Worm (Caenorhabditis elegans): Measurements from ENCODE around the gene cka-1.

The cka-1 gene

ce11 chrIV:9718396-9718795 is 19.0 kb downstream of the cka-1 start (continued):
- TF ChIP-seq dpff-1 (tag; optimal IDR thresholded peaks at IDR 0.05) (no peak), athp-1 (tag; optimal IDR thresholded peaks at IDR 0.05) (no peak), snpc-1.1 (tag; optimal IDR thresholded peaks at IDR 0.05; ENCODE audit: insufficient read depth) (no peak), madf-3 (GFP tag; IDR thresholded peaks at IDR 0.05) (no peak), let-526 (GFP tag; IDR thresholded peaks at IDR 0.05) (no peak), sdz-38 (tag; optimal IDR thresholded peaks at IDR 0.05) (no peak), xnd-1 (tag; optimal IDR thresholded peaks at IDR 0.05) (no peak), ceh-58 (GFP tag; IDR thresholded peaks at IDR 0.05) (no peak), T07F8.4 (tag; optimal IDR thresholded peaks at IDR 0.05) (no peak), lin-35 (GFP tag; optimal IDR thresholded peaks at IDR 0.05) (peak in 1 of 3 experiments; percentile 49), bed-1 (GFP tag; IDR thresholded peaks at IDR 0.05) (no peak), F37B4.10 (GFP tag; IDR thresholded peaks at IDR 0.05) (no peak), tlf-1 (GFP tag; optimal IDR thresholded peaks at IDR 0.05) (no peak), ztf-3 (GFP tag; optimal IDR thresholded peaks at IDR 0.05) (no peak), Y53F4B.3 (GFP tag; IDR thresholded peaks at IDR 0.05) (no peak), F55B11.4 (tag; optimal IDR thresholded peaks at IDR 0.05; ENCODE audit: borderline replicate concordance, insufficient read depth) (no peak), him-1 (tag; optimal IDR thresholded peaks at IDR 0.05) (no peak), C06A6.2 (GFP tag; conservative IDR thresholded peaks at IDR 0.05) (no peak), ceh-40 (GFP tag; IDR thresholded peaks at IDR 0.05) (no peak), hlh-26 (GFP tag; conservative IDR thresholded peaks at IDR 0.05) (no peak), F57C9.4 (tag; optimal IDR thresholded peaks at IDR 0.05) (no peak)

ce11 chrIV:9717844-9718243 is 19.6 kb downstream of the cka-1 start:
- TF ChIP-seq Y56A3A.18 (GFP tag; IDR thresholded peaks at IDR 0.05) (no peak), ceh-40 (GFP tag; IDR thresholded peaks at IDR 0.05) (no peak), madf-6 (GFP tag; IDR thresholded peaks at IDR 0.05) (no peak), ZK185.1 (tag; optimal IDR thresholded peaks at IDR 0.05; ENCODE audit: poor library complexity, severe bottlenecking) (no peak), ztf-6 (GFP tag; IDR thresholded peaks at IDR 0.05) (no peak), dox-1 (GFP tag; IDR thresholded peaks at IDR 0.05) (no peak), T07F8.4 (tag; optimal IDR thresholded peaks at IDR 0.05) (no peak), C06A6.2 (GFP tag; conservative IDR thresholded peaks at IDR 0.05) (no peak), lag-1 (GFP tag; IDR thresholded peaks at IDR 0.05) (no peak), hsf-1 (GFP tag; IDR thresholded peaks at IDR 0.05) (no peak), madf-8 (GFP tag; conservative IDR thresholded peaks at IDR 0.05) (no peak), B0261.1 (tag; optimal IDR thresholded peaks at IDR 0.05) (no peak), mes-4 (tag; optimal IDR thresholded peaks at IDR 0.05) (no peak), Y67H2A.10 (GFP tag; conservative IDR thresholded peaks at IDR 0.05) (no peak)

- no peak for TF ChIP-seq F52B5.7 (tag; optimal IDR thresholded peaks at IDR 0.05)
- TF ChIP-seq nhr-80 (tag; optimal IDR thresholded peaks at IDR 0.05) = peak; percentile 72
These were observed 20.9 kb downstream of the cka-1 start for ce11 chrIV:9716490-9716889.

- TF ChIP-seq pbrm-1 (GFP tag; IDR thresholded peaks at IDR 0.05) = no peak
- no peak for TF ChIP-seq nhr-90 (tag; optimal IDR thresholded peaks at IDR 0.05)
- no peak for TF ChIP-seq ztf-28 (GFP tag; IDR thresholded peaks at IDR 0.05)
- TF ChIP-seq zim-3 (tag; optimal IDR thresholded peaks at IDR 0.05) = no peak
- TF ChIP-seq lsl-1 (GFP tag; optimal IDR thresholded peaks at IDR 0.05) = no peak
- no peak for TF ChIP-seq let-526 (GFP tag; IDR thresholded peaks at IDR 0.05)
- no peak for TF ChIP-seq lir-1 (GFP tag; conservative IDR thresholded peaks at IDR 0.05)
- no peak for TF ChIP-seq F49E8.2 (tag; optimal IDR thresholded peaks at IDR 0.05; ENCODE audit: insufficient read depth)
- TF ChIP-seq Y53G8AR.9 (GFP tag; conservative IDR thresholded peaks at IDR 0.05) = no peak
- TF ChIP-seq tbp1 (GFP tag; optimal IDR thresholded peaks at IDR 0.05) = no peak
- no peak for TF ChIP-seq rcor-1 (GFP tag; IDR thresholded peaks at IDR 0.05)
- TF ChIP-seq T07F8.4 (tag; optimal IDR thresholded peaks at IDR 0.05) = no peak
- no peak for TF ChIP-seq K11D2.4 (GFP tag; IDR thresholded peaks at IDR 0.05)
- TF ChIP-seq hmg-20 (GFP tag; IDR thresholded peaks at IDR 0.05) = no peak
- no peak for TF ChIP-seq tlf-1 (GFP tag; optimal IDR thresholded peaks at IDR 0.05)
- no peak for TF ChIP-seq repo-1 (tag; optimal IDR thresholded peaks at IDR 0.05)
These were observed 23.2 kb downstream of the cka-1 start for ce11 chrIV:9714264-9714663.

Data from whole organism, young adult.